Fruit fly (Drosophila melanogaster) whole organism, embryonic: ENCODE data around the gene rost.

Source experiments
- Abd-B ChIP-seq: fragments of 200-800 bp; sonication (Bioruptor generic); optimal IDR thresholded peaks from 2 replicates; lab custom pipeline; 2018; ENCODE audit warnings: missing biosample characterization, mild to moderate bottlenecking, missing genetic modification characterization, moderate library complexity
- Aef1 ChIP-seq: fragments of 200-800 bp; sonication (Bioruptor generic); IDR thresholded peaks from 3 replicates; pipeline ENCODE4 v1.3.6; 2022; ENCODE audit warnings: missing biosample characterization, missing genetic modification characterization
- Atf3 ChIP-seq: fragments of 200-800 bp; sonication (Bioruptor generic); optimal IDR thresholded peaks from 3 replicates; lab custom pipeline; 2016; ENCODE audit warnings: missing biosample characterization, missing genetic modification characterization
- BEAF-32 ChIP-seq: fragments of 200-800 bp; sonication (Bioruptor generic); optimal IDR thresholded peaks from 3 replicates; lab custom pipeline; 2017; ENCODE audit warnings: missing biosample characterization, missing genetic modification characterization, mild to moderate bottlenecking, moderate library complexity, missing genetic modification reagents
- CG10209 ChIP-seq: fragments of 200-800 bp; sonication (Bioruptor generic); optimal IDR thresholded peaks from 3 replicates; lab custom pipeline; 2017; ENCODE audit warnings: missing biosample characterization, mild to moderate bottlenecking, missing genetic modification characterization, missing genetic modification reagents
- CG10366 ChIP-seq: fragments of 200-800 bp; sonication (Bioruptor generic); IDR thresholded peaks from 2 replicates; pipeline ENCODE4 v1.3.6; 2022; ENCODE audit warnings: missing biosample characterization, missing genetic modification characterization
- CG10543 ChIP-seq: fragments of 200-800 bp; sonication (Bioruptor generic); optimal IDR thresholded peaks from 3 replicates; lab custom pipeline; 2017; ENCODE audit warnings: missing biosample characterization, mild to moderate bottlenecking, missing genetic modification characterization, moderate library complexity
- CG11085 ChIP-seq: fragments of 200-800 bp; sonication (Bioruptor generic); IDR thresholded peaks from 2 replicates; pipeline ENCODE4 v1.3.6; 2022; ENCODE audit warnings: missing biosample characterization, missing genetic modification characterization
- CG12104 ChIP-seq: fragments of 200-800 bp; sonication (Bioruptor generic); optimal IDR thresholded peaks from 3 replicates; lab custom pipeline; 2016; ENCODE audit warnings: missing biosample characterization, missing genetic modification characterization
- CG12299 ChIP-seq: fragments of 200-800 bp; sonication (Bioruptor generic); optimal IDR thresholded peaks from 2 replicates; lab custom pipeline; 2018; ENCODE audit warnings: missing biosample characterization, mild to moderate bottlenecking, missing genetic modification characterization
- CG13296 ChIP-seq: fragments of 200-800 bp; sonication (Bioruptor generic); optimal IDR thresholded peaks from 3 replicates; lab custom pipeline; 2018; ENCODE audit warnings: missing biosample characterization, mild to moderate bottlenecking, missing genetic modification characterization
- CG13894 ChIP-seq: fragments of 200-800 bp; sonication (Bioruptor generic); optimal IDR thresholded peaks from 3 replicates; lab custom pipeline; 2018; ENCODE audit warnings: missing biosample characterization, mild to moderate bottlenecking, missing genetic modification characterization, moderate library complexity
- CG15269 ChIP-seq: fragments of 200-800 bp; sonication (Bioruptor generic); optimal IDR thresholded peaks from 2 replicates; lab custom pipeline; 2018; ENCODE audit warnings: missing biosample characterization, mild to moderate bottlenecking, missing genetic modification characterization, moderate library complexity
- CG15479 ChIP-seq: fragments of 200-800 bp; sonication (Bioruptor generic); optimal IDR thresholded peaks from 3 replicates; lab custom pipeline; 2019; ENCODE audit warnings: missing biosample characterization, mild to moderate bottlenecking, missing genetic modification characterization, moderate library complexity
- CG1647 ChIP-seq: fragments of 200-800 bp; sonication (Bioruptor generic); optimal IDR thresholded peaks from 3 replicates; lab custom pipeline; 2016; ENCODE audit warnings: missing biosample characterization, missing genetic modification characterization
- CG16863 ChIP-seq: fragments of 200-800 bp; sonication (Bioruptor generic); optimal IDR thresholded peaks from 3 replicates; lab custom pipeline; 2016; ENCODE audit warnings: missing biosample characterization, missing genetic modification characterization
- CG17361 ChIP-seq: fragments of 200-800 bp; sonication (Bioruptor generic); IDR thresholded peaks from 3 replicates; pipeline ENCODE4 v1.3.6; 2022; ENCODE audit warnings: missing biosample characterization, missing genetic modification characterization
- CG2678 ChIP-seq: fragments of 200-800 bp; sonication (Bioruptor generic); optimal IDR thresholded peaks from 3 replicates; lab custom pipeline; 2019; ENCODE audit warnings: missing biosample characterization, mild to moderate bottlenecking, missing genetic modification characterization, moderate library complexity
- CG34376 ChIP-seq: fragments of 200-800 bp; sonication (Bioruptor generic); optimal IDR thresholded peaks from 2 replicates; lab custom pipeline; 2018; ENCODE audit warnings: missing biosample characterization, mild to moderate bottlenecking, missing genetic modification characterization
- CG8944 ChIP-seq: fragments of 200-800 bp; sonication (Bioruptor generic); optimal IDR thresholded peaks from 3 replicates; lab custom pipeline; 2016; ENCODE audit warnings: missing biosample characterization, missing genetic modification characterization
- Gug ChIP-seq: fragments of 200-800 bp; sonication (Bioruptor generic); IDR thresholded peaks from 4 replicates; pipeline ENCODE4 v1.3.6; 2022; ENCODE audit warnings: missing biosample characterization, missing genetic modification characterization
- Hand ChIP-seq: fragments of 200-800 bp; sonication (Bioruptor generic); optimal IDR thresholded peaks from 2 replicates; lab custom pipeline; 2017; ENCODE audit warnings: mild to moderate bottlenecking, missing biosample characterization, missing genetic modification reagents, missing genetic modification characterization
- Lpt ChIP-seq: fragments of >200 bp; optimal IDR thresholded peaks from 2 replicates; lab custom pipeline; 2018; ENCODE audit warnings: missing biosample characterization, missing genetic modification characterization
- NK7.1 ChIP-seq: fragments of 200-800 bp; sonication (Bioruptor generic); optimal IDR thresholded peaks from 3 replicates; lab custom pipeline; 2016; ENCODE audit warnings: missing biosample characterization, missing genetic modification characterization
- Nf-YC ChIP-seq: fragments of 200-800 bp; optimal IDR thresholded peaks from 3 replicates; lab custom pipeline; 2019; ENCODE audit warnings: missing biosample characterization, mild to moderate bottlenecking, missing genetic modification characterization, moderate library complexity
- PHDP ChIP-seq: fragments of 200-800 bp; sonication (Bioruptor generic); optimal IDR thresholded peaks from 3 replicates; lab custom pipeline; 2018; ENCODE audit warnings: missing biosample characterization, mild to moderate bottlenecking, missing genetic modification characterization, moderate library complexity
- Pdp1 ChIP-seq, 2 experiments: fragments of 200-800 bp; sonication (Bioruptor generic); optimal IDR thresholded peaks; 3 replicates each; lab custom pipeline; 2016; ENCODE audit warnings: missing biosample characterization in 2 of 2, missing genetic modification characterization in 2 of 2, mild to moderate bottlenecking in 1 of 2, moderate library complexity in 1 of 2
- Taf1 ChIP-seq: fragments of 200-800 bp; sonication (Bioruptor generic); IDR thresholded peaks from 2 replicates; pipeline ENCODE4 v1.3.6; 2022; ENCODE audit warnings: missing biosample characterization, missing genetic modification characterization
- ara ChIP-seq: fragments of 200-800 bp; sonication (Bioruptor generic); IDR thresholded peaks from 2 replicates; pipeline ENCODE4 v1.3.6; 2022; ENCODE audit warnings: missing biosample characterization, missing genetic modification characterization
- cas ChIP-seq: fragments of 200-800 bp; sonication (Bioruptor generic); IDR thresholded peaks from 2 replicates; pipeline ENCODE4 v1.3.6; 2022; ENCODE audit warnings: missing biosample characterization, missing genetic modification characterization
- corto ChIP-seq: fragments of 200-800 bp; sonication (Bioruptor generic); optimal IDR thresholded peaks from 2 replicates; lab custom pipeline; 2016; ENCODE audit warnings: missing biosample characterization, mild to moderate bottlenecking, missing genetic modification characterization, moderate library complexity
- eve ChIP-seq, 2 experiments: fragments of >200 bp; optimal IDR thresholded peaks; 2 replicates each; lab custom pipeline; 2017; ENCODE audit warnings: missing biosample characterization in 2 of 2, missing genetic modification characterization in 2 of 2
- exex ChIP-seq: fragments of 200-800 bp; sonication (Bioruptor generic); optimal IDR thresholded peaks from 4 replicates; lab custom pipeline; 2018; ENCODE audit warnings: missing biosample characterization, mild to moderate bottlenecking, missing genetic modification characterization, moderate library complexity
- hbn ChIP-seq: fragments of 200-800 bp; sonication (Bioruptor generic); IDR thresholded peaks from 2 replicates; pipeline ENCODE4 v1.3.6; 2022; ENCODE audit warnings: missing biosample characterization, missing genetic modification characterization; ENCODE audit not compliant: partially characterized antibody
- inv ChIP-seq: fragments of 200-800 bp; sonication (Bioruptor generic); IDR thresholded peaks from 2 replicates; pipeline ENCODE4 v1.3.6; 2022; ENCODE audit warnings: missing biosample characterization, missing genetic modification characterization; ENCODE audit not compliant: partially characterized antibody
- kah ChIP-seq: fragments of 200-800 bp; sonication (Bioruptor generic); optimal IDR thresholded peaks from 2 replicates; lab custom pipeline; 2018; ENCODE audit warnings: missing biosample characterization, mild to moderate bottlenecking, missing genetic modification characterization
- mirr ChIP-seq: fragments of 200-800 bp; sonication (Bioruptor generic); optimal IDR thresholded peaks from 3 replicates; lab custom pipeline; 2018; ENCODE audit warnings: missing biosample characterization, mild to moderate bottlenecking, missing genetic modification characterization
- nmo ChIP-seq: fragments of 200-800 bp; sonication (Bioruptor generic); optimal IDR thresholded peaks from 2 replicates; lab custom pipeline; 2018; ENCODE audit warnings: missing biosample characterization, mild to moderate bottlenecking, missing genetic modification characterization, moderate library complexity
- rib ChIP-seq: fragments of 200-800 bp; sonication (Bioruptor generic); IDR thresholded peaks from 2 replicates; pipeline ENCODE4 v1.3.6; 2022; ENCODE audit warnings: missing biosample characterization, missing genetic modification characterization
- sd ChIP-seq: fragments of 200-800 bp; sonication (Bioruptor generic); optimal IDR thresholded peaks from 3 replicates; lab custom pipeline; 2018; ENCODE audit warnings: missing biosample characterization, mild to moderate bottlenecking, missing genetic modification characterization, moderate library complexity
- sens-2 ChIP-seq: fragments of 200-800 bp; sonication (Bioruptor generic); IDR thresholded peaks from 2 replicates; pipeline ENCODE4 v1.3.6; 2022; ENCODE audit warnings: missing biosample characterization, missing genetic modification characterization
- sug ChIP-seq: fragments of 200-800 bp; optimal IDR thresholded peaks from 2 replicates; lab custom pipeline; 2019; ENCODE audit warnings: missing biosample characterization, mild to moderate bottlenecking, missing genetic modification characterization, moderate library complexity
- tio ChIP-seq: fragments of 200-800 bp; sonication (Bioruptor generic); optimal IDR thresholded peaks from 2 replicates; lab custom pipeline; 2017; ENCODE audit warnings: missing biosample characterization, missing genetic modification characterization, inconsistent platforms
- zen ChIP-seq: fragments of 200-800 bp; sonication (Bioruptor generic); optimal IDR thresholded peaks from 3 replicates; lab custom pipeline; 2018; ENCODE audit warnings: missing biosample characterization, mild to moderate bottlenecking, missing genetic modification characterization, moderate library complexity
- zfh2 ChIP-seq: fragments of 200-800 bp; sonication (Bioruptor generic); optimal IDR thresholded peaks from 2 replicates; lab custom pipeline; 2016; ENCODE audit warnings: missing biosample characterization, missing genetic modification characterization

Gene rost

dm6 chr2L:8948650-8949049 lies 40.7 kb downstream of the rost start (continued):
- TF ChIP-seq CG1647 (GFP tag; lab: Kevin White, UChicago): no peak
- TF ChIP-seq BEAF-32 (GFP tag; lab: Kevin White, UChicago): no peak
- TF ChIP-seq, all 482 proteins: peak for 5

dm6 chr2L:8947989-8948388 lies 41.4 kb downstream of the rost start:
- TF ChIP-seq PHDP (peak; percentile 3), CG2678 (tag; lab: Kevin White, UChicago) (peak; percentile 47), sd (tag; lab: Kevin White, UChicago) (peak; percentile 29), sug (tag; lab: Kevin White, UChicago) (peak; percentile 16), inv (GFP tag; lab: Robert Waterston, UW) (no peak), Nf-YC (tag; lab: Kevin White, UChicago) (peak; percentile 25), mirr (GFP tag; lab: Kevin White, UChicago) (peak; percentile 35), CG15269 (tag; lab: Kevin White, UChicago) (peak; percentile 5), CG10209 (GFP tag; lab: Kevin White, UChicago) (no peak), CG13296 (GFP tag; lab: Kevin White, UChicago) (peak; percentile 54), CG10543 (GFP tag; lab: Kevin White, UChicago) (peak; percentile 38), Pdp1 (GFP tag; optimal IDR thresholded peaks at IDR 0.05; lab: Kevin White, UChicago) (peak in 1 of 2 experiments; percentile 88), nmo (no peak), exex (tag; lab: Kevin White, UChicago) (peak; percentile 50), CG34376 (peak; percentile 0), CG13894 (peak; percentile 58), CG12299 (tag; lab: Kevin White, UChicago) (no peak)
- TF ChIP-seq, all 482 proteins: peak for 13

- TF ChIP-seq CG16863 (GFP tag; lab: Kevin White, UChicago) (no peak), Hand (GFP tag; lab: Kevin White, UChicago) (no peak), Pdp1 (GFP tag; optimal IDR thresholded peaks at IDR 0.05; lab: Kevin White, UChicago) (peak in 1 of 2 experiments; percentile 8), Gug (GFP tag; lab: Robert Waterston, UW) (no peak), corto (GFP tag; lab: Kevin White, UChicago) (no peak), CG12104 (no peak), tio (GFP tag; lab: Kevin White, UChicago) (no peak), CG8944 (no peak), CG34376 (peak; percentile 59), sens-2 (GFP tag; lab: Robert Waterston, UW) (no peak), NK7.1 (GFP tag; lab: Kevin White, UChicago) (no peak), ara (no peak), Abd-B (no peak), CG15479 (GFP tag; lab: Kevin White, UChicago) (peak; percentile 33), eve (GFP tag; optimal IDR thresholded peaks at IDR 0.05; lab: Kevin White, UChicago) (peak in 1 of 2 experiments; percentile 4), rib (GFP tag; lab: Robert Waterston, UW) (no peak), Lpt (GFP tag; lab: Kevin White, UChicago) (no peak), CG1647 (GFP tag; lab: Kevin White, UChicago) (no peak), CG17361 (GFP tag; lab: Robert Waterston, UW) (no peak), zfh2 (no peak), CG10209 (GFP tag; lab: Kevin White, UChicago) (no peak), CG10366 (GFP tag; lab: Robert Waterston, UW) (no peak), inv (GFP tag; lab: Robert Waterston, UW) (no peak), Taf1 (GFP tag; lab: Robert Waterston, UW) (no peak), hbn (no peak), mirr (GFP tag; lab: Kevin White, UChicago) (peak; percentile 83), Atf3 (GFP tag; lab: Kevin White, UChicago) (no peak), kah (GFP tag; lab: Kevin White, UChicago) (no peak), exex (tag; lab: Kevin White, UChicago) (peak; percentile 94), zen (tag; lab: Kevin White, UChicago) (no peak), cas (no peak), Aef1 (no peak), CG11085 (GFP tag; lab: Robert Waterston, UW) (no peak)
Observed at dm6 chr2L:8946718-8947316, 42.5 kb downstream of the rost start, which contains the start of gene CG46397. Gene CG46397 (plus strand): TSS chr2L:8947266.
